Fruit fly (Drosophila melanogaster) Kc167 (cell line): Measurements from ENCODE around the gene RfC38.

ENCODE experiments used
- Myc ChIP-seq: fragments of >200 bp; optimal IDR thresholded peaks from 2 replicates; lab custom pipeline; 2017; ENCODE audit warnings: missing external identifiers
- Sin3A ChIP-seq: fragments of >200 bp; optimal IDR thresholded peaks from 2 replicates; lab custom pipeline; 2018; ENCODE audit warnings: missing external identifiers
- h ChIP-seq: fragments of >200 bp; optimal IDR thresholded peaks from 3 replicates; lab custom pipeline; 2018; ENCODE audit warnings: missing external identifiers
- insv ChIP-seq: fragments of >200 bp; optimal IDR thresholded peaks from 3 replicates; lab custom pipeline; 2018; ENCODE audit warnings: missing external identifiers
- psq ChIP-seq: fragments of >200 bp; optimal IDR thresholded peaks from 2 replicates; lab custom pipeline; 2017; ENCODE audit warnings: missing external identifiers
- ttk ChIP-seq: sonication (Bioruptor generic); optimal IDR thresholded peaks from 2 replicates; lab custom pipeline; 2017; ENCODE audit warnings: missing external identifiers

The RfC38 gene

DNA sequence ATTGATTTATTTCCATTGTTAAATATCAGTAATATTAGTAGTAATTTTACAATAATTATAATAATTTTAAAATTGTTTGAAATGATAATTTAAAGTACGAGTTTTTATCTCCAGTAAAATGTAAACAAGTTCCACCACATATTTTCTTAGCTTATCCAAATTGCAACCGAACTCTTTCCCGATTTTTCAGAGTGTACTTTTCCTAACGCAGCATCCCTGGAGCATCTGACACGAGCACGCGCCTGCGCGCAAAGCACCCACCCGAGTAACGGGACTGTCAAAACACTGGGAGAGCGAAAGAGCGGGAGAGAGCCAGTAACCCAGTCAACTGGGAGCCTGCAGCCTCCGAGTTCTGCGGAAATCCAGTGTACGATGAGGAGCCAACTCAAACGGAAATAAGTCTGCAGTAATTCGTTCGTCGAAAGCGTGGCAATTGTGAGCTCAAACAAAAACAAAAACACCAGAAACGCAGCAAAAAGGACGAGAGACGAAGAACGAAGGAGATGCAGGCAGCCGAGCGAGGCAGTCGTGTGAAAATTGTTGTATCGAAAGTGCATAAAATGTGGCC is 44.0 kb downstream of the RfC38 start, which contains the start of gene CG16854:
Gene CG16854 (plus strand): TSS at position 365 of the 568 bp plus-strand sequence.
- TF ChIP-seq h (lab: Kevin White, UChicago) = no peak
- TF ChIP-seq Sin3A (lab: Kevin White, UChicago) = no peak
- TF ChIP-seq Myc (lab: Kevin White, UChicago) = no peak
- no peak for TF ChIP-seq insv (lab: Kevin White, UChicago)
- no peak for TF ChIP-seq psq (lab: Kevin White, UChicago)

- TF ChIP-seq insv (lab: Kevin White, UChicago) (no peak), psq (lab: Kevin White, UChicago) (no peak), ttk (no peak), Myc (lab: Kevin White, UChicago) (no peak), h (lab: Kevin White, UChicago) (no peak), Sin3A (lab: Kevin White, UChicago) (no peak)
Measured at dm6 chr2L:11085129-11085528, 45.3 kb downstream of the RfC38 start, which contains the start of gene AstCC. Gene AstCC, minus strand, starts transcription at chr2L:11085229.

- TF ChIP-seq Myc (lab: Kevin White, UChicago) (no peak), ttk (no peak), insv (lab: Kevin White, UChicago) (no peak), h (lab: Kevin White, UChicago) (no peak), psq (lab: Kevin White, UChicago) (no peak), Sin3A (lab: Kevin White, UChicago) (no peak)
Measured at dm6 chr2L:11082025-11082424, 48.4 kb downstream of the RfC38 start.

DNA sequence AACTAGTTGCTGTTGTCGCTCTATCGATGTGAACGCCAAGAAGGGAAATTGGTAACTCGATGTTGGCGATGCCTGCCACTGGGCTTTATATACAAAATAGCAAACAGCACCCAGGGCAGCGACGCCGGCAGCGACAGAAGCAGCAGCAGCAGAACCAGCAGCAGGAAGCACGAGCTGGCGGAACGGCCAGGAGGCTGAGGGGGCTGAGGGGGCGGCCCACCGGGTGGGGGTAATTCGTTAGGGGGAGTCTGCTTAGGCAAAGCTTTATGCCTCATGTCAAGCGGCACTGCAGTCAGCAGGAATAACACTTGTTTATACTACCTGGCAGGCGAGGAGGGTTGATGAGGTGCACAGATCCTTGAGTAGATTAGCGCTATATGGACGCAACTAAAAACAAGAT is 49.1 kb downstream of the RfC38 start, which contains the start of gene AstC:
Gene AstC (minus strand): TSS at position 63 of the 400 bp plus-strand sequence.
- TF ChIP-seq Sin3A (lab: Kevin White, UChicago) (no peak), ttk (no peak), insv (lab: Kevin White, UChicago) (no peak), Myc (lab: Kevin White, UChicago) (no peak), psq (lab: Kevin White, UChicago) (no peak), h (lab: Kevin White, UChicago) (no peak)
